Fruit fly (Drosophila melanogaster) whole organism, pupa: ENCODE results near the gene par-6.

Experiments
- CG10348 ChIP-seq: fragments of 200-800 bp; sonication (Bioruptor generic); IDR thresholded peaks from 2 replicates; pipeline ENCODE4 v1.3.6; 2022; ENCODE audit warnings: missing biosample characterization, missing genetic modification characterization
- CG12605 ChIP-seq: fragments of 200-800 bp; sonication (Bioruptor generic); IDR thresholded peaks from 2 replicates; pipeline ENCODE4 v1.3.6; 2022; ENCODE audit warnings: missing biosample characterization, missing genetic modification characterization
- CG13204 ChIP-seq: fragments of 200-800 bp; sonication (Bioruptor generic); optimal IDR thresholded peaks from 2 replicates; lab custom pipeline; 2018; ENCODE audit warnings: missing biosample characterization, mild to moderate bottlenecking, missing genetic modification characterization, moderate library complexity
- CG14655 ChIP-seq: fragments of 200-800 bp; sonication (Bioruptor generic); optimal IDR thresholded peaks from 3 replicates; lab custom pipeline; 2017; ENCODE audit warnings: mild to moderate bottlenecking, missing biosample characterization, missing genetic modification reagents, missing genetic modification characterization
- CG15710 ChIP-seq: fragments of 200-800 bp; sonication (Bioruptor generic); optimal IDR thresholded peaks from 2 replicates; lab custom pipeline; 2018; ENCODE audit warnings: missing biosample characterization, mild to moderate bottlenecking, missing genetic modification characterization, moderate library complexity
- CG17806 ChIP-seq: fragments of 200-800 bp; sonication (Bioruptor generic); optimal IDR thresholded peaks from 2 replicates; lab custom pipeline; 2018; ENCODE audit warnings: missing biosample characterization, mild to moderate bottlenecking, missing genetic modification characterization, moderate library complexity
- CG32121 ChIP-seq: fragments of 200-800 bp; sonication (Bioruptor generic); IDR thresholded peaks from 2 replicates; pipeline ENCODE4 v1.3.6; 2022; ENCODE audit warnings: missing biosample characterization, missing genetic modification characterization
- CG34367 ChIP-seq: fragments of 200-800 bp; sonication (Bioruptor generic); optimal IDR thresholded peaks from 2 replicates; lab custom pipeline; 2018; ENCODE audit warnings: missing biosample characterization, mild to moderate bottlenecking, missing genetic modification characterization
- CG4496 ChIP-seq: fragments of 200-800 bp; sonication (Bioruptor generic); IDR thresholded peaks from 3 replicates; pipeline ENCODE4 v1.3.6; 2022; ENCODE audit warnings: missing biosample characterization, missing genetic modification characterization
- CG8159 ChIP-seq: fragments of 200-800 bp; sonication (Bioruptor generic); optimal IDR thresholded peaks from 3 replicates; lab custom pipeline; 2018; ENCODE audit warnings: missing biosample characterization, mild to moderate bottlenecking, missing genetic modification characterization, moderate library complexity
- CG8301 ChIP-seq: fragments of 200-800 bp; sonication (Bioruptor generic); optimal IDR thresholded peaks from 2 replicates; lab custom pipeline; 2018; ENCODE audit warnings: missing biosample characterization, mild to moderate bottlenecking, missing genetic modification characterization
- CG9948 ChIP-seq: fragments of 200-800 bp; sonication (Bioruptor generic); optimal IDR thresholded peaks from 2 replicates; lab custom pipeline; 2018; ENCODE audit warnings: missing biosample characterization, mild to moderate bottlenecking, missing genetic modification characterization, moderate library complexity
- D1 ChIP-seq: fragments of 200-800 bp; sonication (Bioruptor generic); optimal IDR thresholded peaks from 2 replicates; lab custom pipeline; 2018; ENCODE audit warnings: missing biosample characterization, mild to moderate bottlenecking, missing genetic modification characterization, moderate library complexity
- EcR ChIP-seq: fragments of 200-800 bp; sonication (Bioruptor generic); optimal IDR thresholded peaks from 3 replicates; lab custom pipeline; 2019; ENCODE audit warnings: missing biosample characterization, missing genetic modification characterization, mild to moderate bottlenecking, moderate library complexity, missing genetic modification reagents
- Ets98B ChIP-seq: fragments of 200-800 bp; sonication (Bioruptor generic); IDR thresholded peaks from 2 replicates; pipeline ENCODE4 v1.3.6; 2022; ENCODE audit warnings: missing biosample characterization, missing genetic modification characterization
- Pif1A ChIP-seq: fragments of 200-800 bp; sonication (Bioruptor generic); optimal IDR thresholded peaks from 3 replicates; lab custom pipeline; 2016; ENCODE audit warnings: missing biosample characterization, missing genetic modification characterization
- Pif1B ChIP-seq: fragments of 200-800 bp; sonication (Bioruptor generic); optimal IDR thresholded peaks from 3 replicates; lab custom pipeline; 2016; ENCODE audit warnings: missing biosample characterization, missing genetic modification characterization
- Snoo ChIP-seq: fragments of 200-800 bp; sonication (Bioruptor generic); optimal IDR thresholded peaks from 3 replicates; lab custom pipeline; 2017; ENCODE audit warnings: missing biosample characterization, mild to moderate bottlenecking, missing genetic modification characterization, inconsistent platforms
- fd96Ca ChIP-seq: fragments of 200-800 bp; sonication (Bioruptor generic); IDR thresholded peaks from 3 replicates; pipeline ENCODE4 v1.3.6; 2022; ENCODE audit warnings: missing biosample characterization, missing genetic modification characterization
- gl ChIP-seq: fragments of 200-800 bp; sonication (Bioruptor generic); optimal IDR thresholded peaks from 2 replicates; lab custom pipeline; 2018; ENCODE audit warnings: missing biosample characterization, mild to moderate bottlenecking, missing genetic modification characterization
- rn ChIP-seq: fragments of 200-800 bp; sonication (Bioruptor generic); IDR thresholded peaks from 2 replicates; pipeline ENCODE4 v1.3.6; 2022; ENCODE audit warnings: missing biosample characterization, missing genetic modification characterization

Gene par-6

dm6 chrX:17728338-17728737 lies 25.2 kb downstream of the par-6 start:
- TF ChIP-seq CG34367: no peak
- no peak for TF ChIP-seq D1
- no peak for TF ChIP-seq Pif1B
- peak; percentile 13 for TF ChIP-seq CG9948
- no peak for TF ChIP-seq Ets98B (GFP tag; lab: Robert Waterston, UW)
- no peak for TF ChIP-seq CG8301 (tag; lab: Kevin White, UChicago)
- peak; percentile 25 for TF ChIP-seq CG8159 (tag; lab: Kevin White, UChicago)
- no peak for TF ChIP-seq CG12605 (GFP tag; lab: Robert Waterston, UW)
- TF ChIP-seq fd96Ca (GFP tag; lab: Robert Waterston, UW): no peak
- no peak for TF ChIP-seq gl
- TF ChIP-seq CG4496 (GFP tag; lab: Robert Waterston, UW): no peak
- peak; percentile 32 for TF ChIP-seq CG14655 (GFP tag; lab: Kevin White, UChicago)
- TF ChIP-seq CG15710 (tag; lab: Kevin White, UChicago): no peak
- TF ChIP-seq CG32121: no peak
- TF ChIP-seq CG13204 (GFP tag; lab: Kevin White, UChicago): no peak
- TF ChIP-seq EcR: no peak
- no peak for TF ChIP-seq CG10348 (GFP tag; lab: Robert Waterston, UW)
- TF ChIP-seq CG17806: no peak
- no peak for TF ChIP-seq Snoo (tag; lab: Kevin White, UChicago)
- no peak for TF ChIP-seq rn (GFP tag; lab: Robert Waterston, UW)
- TF ChIP-seq Pif1A (GFP tag; lab: Kevin White, UChicago): no peak
- TF ChIP-seq, all 21 proteins: peak for 3

- TF ChIP-seq EcR (no peak), Ets98B (GFP tag; lab: Robert Waterston, UW) (0 out of 2 replicates have a peak, but pooled peaks have one; percentile 10), Snoo (tag; lab: Kevin White, UChicago) (peak; percentile 39), CG32121 (no peak), D1 (no peak), Pif1A (GFP tag; lab: Kevin White, UChicago) (peak; percentile 44), CG8159 (tag; lab: Kevin White, UChicago) (no peak), CG12605 (GFP tag; lab: Robert Waterston, UW) (0 out of 2 replicates have a peak, but pooled peaks have one; percentile 12), CG10348 (GFP tag; lab: Robert Waterston, UW) (no peak), gl (no peak), CG4496 (GFP tag; lab: Robert Waterston, UW) (no peak), rn (GFP tag; lab: Robert Waterston, UW) (no peak), CG13204 (GFP tag; lab: Kevin White, UChicago) (peak; percentile 48)
Measured at dm6 chrX:17732076-17732475, 28.9 kb downstream of the par-6 start.

- TF ChIP-seq Snoo (tag; lab: Kevin White, UChicago): no peak
- no peak for TF ChIP-seq CG15710 (tag; lab: Kevin White, UChicago)
- no peak for TF ChIP-seq CG32121
- no peak for TF ChIP-seq Pif1B
- TF ChIP-seq CG4496 (GFP tag; lab: Robert Waterston, UW): 0 out of 3 replicates have a peak, but pooled peaks have one; percentile 20
- TF ChIP-seq CG8301 (tag; lab: Kevin White, UChicago): peak; percentile 42
- no peak for TF ChIP-seq Pif1A (GFP tag; lab: Kevin White, UChicago)
- TF ChIP-seq CG12605 (GFP tag; lab: Robert Waterston, UW): no peak
- TF ChIP-seq CG9948: peak; percentile 12
- no peak for TF ChIP-seq CG34367
- TF ChIP-seq fd96Ca (GFP tag; lab: Robert Waterston, UW): no peak
- TF ChIP-seq CG8159 (tag; lab: Kevin White, UChicago): peak; percentile 33
- no peak for TF ChIP-seq Ets98B (GFP tag; lab: Robert Waterston, UW)
- no peak for TF ChIP-seq D1
- TF ChIP-seq rn (GFP tag; lab: Robert Waterston, UW): no peak
- TF ChIP-seq gl: no peak
- TF ChIP-seq CG13204 (GFP tag; lab: Kevin White, UChicago): no peak
- no peak for TF ChIP-seq EcR
- peak; percentile 60 for TF ChIP-seq CG14655 (GFP tag; lab: Kevin White, UChicago)
- TF ChIP-seq CG10348 (GFP tag; lab: Robert Waterston, UW): no peak
- TF ChIP-seq CG17806: peak; percentile 26
Measured at dm6 chrX:17732684-17733083, 29.5 kb downstream of the par-6 start.

dm6 chrX:17733698-17734248 lies 30.6 kb downstream of the par-6 start:
- TF ChIP-seq CG15710 (tag; lab: Kevin White, UChicago): no peak
- TF ChIP-seq Ets98B (GFP tag; lab: Robert Waterston, UW): no peak
- TF ChIP-seq Pif1A (GFP tag; lab: Kevin White, UChicago): no peak
- TF ChIP-seq CG17806: no peak
- TF ChIP-seq CG12605 (GFP tag; lab: Robert Waterston, UW): no peak
- no peak for TF ChIP-seq fd96Ca (GFP tag; lab: Robert Waterston, UW)
- TF ChIP-seq CG8159 (tag; lab: Kevin White, UChicago): no peak
- no peak for TF ChIP-seq gl
- no peak for TF ChIP-seq CG10348 (GFP tag; lab: Robert Waterston, UW)
- no peak for TF ChIP-seq CG13204 (GFP tag; lab: Kevin White, UChicago)
- TF ChIP-seq CG32121: no peak
- TF ChIP-seq Snoo (tag; lab: Kevin White, UChicago): no peak
- no peak for TF ChIP-seq CG9948
- no peak for TF ChIP-seq D1
- no peak for TF ChIP-seq CG14655 (GFP tag; lab: Kevin White, UChicago)
- TF ChIP-seq Pif1B: no peak
- no peak for TF ChIP-seq CG34367
- no peak for TF ChIP-seq CG4496 (GFP tag; lab: Robert Waterston, UW)
- no peak for TF ChIP-seq EcR

- TF ChIP-seq fd96Ca (GFP tag; lab: Robert Waterston, UW) (no peak), CG14655 (GFP tag; lab: Kevin White, UChicago) (no peak), CG13204 (GFP tag; lab: Kevin White, UChicago) (no peak), Snoo (tag; lab: Kevin White, UChicago) (no peak), D1 (no peak), EcR (no peak), Pif1A (GFP tag; lab: Kevin White, UChicago) (no peak), CG34367 (no peak), CG8301 (tag; lab: Kevin White, UChicago) (no peak), CG15710 (tag; lab: Kevin White, UChicago) (no peak)
- TF ChIP-seq, all 21 proteins: peak for 0
Measured at dm6 chrX:17736101-17736728, 33.1 kb downstream of the par-6 start.
